Fruit fly (Drosophila melanogaster) whole organism, embryonic: ENCODE results near the gene CG31102.

ENCODE experiments used
- Abd-B ChIP-seq: fragments of 200-800 bp; sonication (Bioruptor generic); optimal IDR thresholded peaks from 2 replicates; lab custom pipeline; 2018; ENCODE audit warnings: missing biosample characterization, mild to moderate bottlenecking, missing genetic modification characterization, moderate library complexity
- CG10267 ChIP-seq: fragments of 200-800 bp; sonication (Bioruptor generic); optimal IDR thresholded peaks from 2 replicates; lab custom pipeline; 2018; ENCODE audit warnings: missing biosample characterization, mild to moderate bottlenecking, missing genetic modification characterization, moderate library complexity
- CG10321 ChIP-seq: fragments of 200-800 bp; sonication (Bioruptor generic); IDR thresholded peaks from 2 replicates; pipeline ENCODE4 v1.3.6; 2022; ENCODE audit warnings: missing biosample characterization, missing genetic modification characterization
- CG10366 ChIP-seq: fragments of 200-800 bp; sonication (Bioruptor generic); IDR thresholded peaks from 2 replicates; pipeline ENCODE4 v1.3.6; 2022; ENCODE audit warnings: missing biosample characterization, missing genetic modification characterization
- CG11085 ChIP-seq: fragments of 200-800 bp; sonication (Bioruptor generic); IDR thresholded peaks from 2 replicates; pipeline ENCODE4 v1.3.6; 2022; ENCODE audit warnings: missing biosample characterization, missing genetic modification characterization
- CG11093 ChIP-seq: fragments of 200-800 bp; sonication (Bioruptor generic); IDR thresholded peaks from 3 replicates; pipeline ENCODE4 v1.3.6; 2022; ENCODE audit warnings: missing biosample characterization, missing genetic modification characterization
- CG12219 ChIP-seq: fragments of 200-800 bp; sonication (Bioruptor generic); optimal IDR thresholded peaks from 3 replicates; lab custom pipeline; 2018; ENCODE audit warnings: missing biosample characterization, mild to moderate bottlenecking, missing genetic modification characterization
- CG13775 ChIP-seq: fragments of 200-800 bp; sonication (Bioruptor generic); optimal IDR thresholded peaks from 3 replicates; lab custom pipeline; 2017; ENCODE audit warnings: missing biosample characterization, mild to moderate bottlenecking, missing genetic modification characterization
- CG17186 ChIP-seq: fragments of 200-800 bp; sonication (Bioruptor generic); optimal IDR thresholded peaks from 3 replicates; lab custom pipeline; 2017; ENCODE audit warnings: missing biosample characterization, missing genetic modification reagents, missing genetic modification characterization
- CG17385 ChIP-seq: fragments of 200-800 bp; sonication (Bioruptor generic); optimal IDR thresholded peaks from 3 replicates; lab custom pipeline; 2018; ENCODE audit warnings: missing biosample characterization, mild to moderate bottlenecking, missing genetic modification characterization
- CG18262 ChIP-seq: fragments of 200-800 bp; optimal IDR thresholded peaks from 3 replicates; lab custom pipeline; 2019; ENCODE audit warnings: missing biosample characterization, mild to moderate bottlenecking, missing genetic modification characterization, moderate library complexity
- CG2889 ChIP-seq: fragments of 200-800 bp; sonication (Bioruptor generic); IDR thresholded peaks from 3 replicates; pipeline ENCODE4 v1.3.6; 2022; ENCODE audit warnings: missing biosample characterization, missing genetic modification characterization
- CG33213 ChIP-seq: fragments of 200-800 bp; sonication (Bioruptor generic); optimal IDR thresholded peaks from 3 replicates; lab custom pipeline; 2016; ENCODE audit warnings: missing biosample characterization, missing genetic modification characterization
- CG42726 ChIP-seq: fragments of 200-800 bp; sonication (Bioruptor generic); IDR thresholded peaks from 2 replicates; pipeline ENCODE4 v1.3.6; 2022; ENCODE audit warnings: missing biosample characterization, missing genetic modification characterization; ENCODE audit not compliant: partially characterized antibody
- CG43689 ChIP-seq: fragments of 200-800 bp; sonication (Bioruptor generic); IDR thresholded peaks from 2 replicates; pipeline ENCODE4 v1.3.6; 2022; ENCODE audit warnings: missing biosample characterization, missing genetic modification characterization
- CG4404 ChIP-seq: fragments of 200-800 bp; sonication (Bioruptor generic); IDR thresholded peaks from 2 replicates; pipeline ENCODE4 v1.3.6; 2022; ENCODE audit warnings: missing biosample characterization, missing genetic modification characterization
- CG6689 ChIP-seq: fragments of 200-800 bp; sonication (Bioruptor generic); IDR thresholded peaks from 2 replicates; pipeline ENCODE4 v1.3.6; 2022; ENCODE audit warnings: missing biosample characterization, missing genetic modification characterization
- CG8944 ChIP-seq: fragments of 200-800 bp; sonication (Bioruptor generic); optimal IDR thresholded peaks from 3 replicates; lab custom pipeline; 2016; ENCODE audit warnings: missing biosample characterization, missing genetic modification characterization
- CG9609 ChIP-seq: fragments of 200-800 bp; sonication (Bioruptor generic); optimal IDR thresholded peaks from 3 replicates; lab custom pipeline; 2016; ENCODE audit warnings: missing biosample characterization, missing genetic modification characterization
- CG9876 ChIP-seq: fragments of 200-800 bp; sonication (Bioruptor generic); optimal IDR thresholded peaks from 2 replicates; lab custom pipeline; 2016; ENCODE audit warnings: missing biosample characterization, missing genetic modification characterization
- D ChIP-seq, 2 experiments: fragments of 200-800 bp in 1 of 2; fragments of >200 bp in 1 of 2; sonication (Bioruptor generic) in 1 of 2; optimal IDR thresholded peaks; 2 replicates in 1 of 2; 3 replicates in 1 of 2; lab custom pipeline; 2017; ENCODE audit warnings: mild to moderate bottlenecking in 1 of 2, missing biosample characterization in 1 of 2, missing genetic modification characterization in 1 of 2, missing genetic modification reagents in 1 of 2
- Dbx ChIP-seq: fragments of 200-800 bp; sonication (Bioruptor generic); IDR thresholded peaks from 3 replicates; pipeline ENCODE4 v1.3.6; 2022; ENCODE audit warnings: missing biosample characterization, missing genetic modification characterization
- Ets65A ChIP-seq: fragments of 200-800 bp; sonication (Bioruptor generic); peaks from one replicate; lab custom pipeline; 2016; ENCODE audit warnings: missing biosample characterization, missing genetic modification characterization
- H15 ChIP-seq: fragments of 200-800 bp; sonication (Bioruptor generic); IDR thresholded peaks from 3 replicates; pipeline ENCODE4 v1.3.6; 2022; ENCODE audit warnings: missing biosample characterization, missing genetic modification characterization
- MBD-R2 ChIP-seq: fragments of 200-800 bp; sonication (Bioruptor generic); IDR thresholded peaks from 2 replicates; pipeline ENCODE4 v1.3.6; 2022; ENCODE audit warnings: missing biosample characterization, missing genetic modification characterization
- MESR4 ChIP-seq: fragments of 200-800 bp; sonication (Bioruptor generic); optimal IDR thresholded peaks from 2 replicates; lab custom pipeline; 2018; ENCODE audit warnings: missing biosample characterization, mild to moderate bottlenecking, missing genetic modification characterization, moderate library complexity
- NfI ChIP-seq: fragments of 200-800 bp; sonication (Bioruptor generic); optimal IDR thresholded peaks from 3 replicates; lab custom pipeline; 2018; ENCODE audit warnings: missing biosample characterization, mild to moderate bottlenecking, missing genetic modification characterization, moderate library complexity
- Oli ChIP-seq: fragments of 200-800 bp; sonication (Bioruptor generic); optimal IDR thresholded peaks from 2 replicates; lab custom pipeline; 2018; ENCODE audit warnings: missing biosample characterization, mild to moderate bottlenecking, missing genetic modification characterization, moderate library complexity
- Sin3A ChIP-seq: fragments of >200 bp; optimal IDR thresholded peaks from 2 replicates; lab custom pipeline; 2018
- Sox100B ChIP-seq: fragments of 200-800 bp; sonication (Bioruptor generic); optimal IDR thresholded peaks from 3 replicates; lab custom pipeline; 2018; ENCODE audit warnings: missing biosample characterization, mild to moderate bottlenecking, missing genetic modification characterization
- Taf1 ChIP-seq: fragments of 200-800 bp; sonication (Bioruptor generic); IDR thresholded peaks from 2 replicates; pipeline ENCODE4 v1.3.6; 2022; ENCODE audit warnings: missing biosample characterization, missing genetic modification characterization
- YL-1 ChIP-seq: fragments of 200-800 bp; sonication (Bioruptor generic); optimal IDR thresholded peaks from 3 replicates; lab custom pipeline; 2017; ENCODE audit warnings: missing biosample characterization, mild to moderate bottlenecking, missing genetic modification characterization
- bsh ChIP-seq, 2 experiments: fragments of 200-800 bp; sonication (Bioruptor generic); optimal IDR thresholded peaks; 2 replicates each; lab custom pipeline; 2017 to 2018; ENCODE audit warnings: mild to moderate bottlenecking in 2 of 2, missing biosample characterization in 2 of 2, missing genetic modification characterization in 2 of 2, moderate library complexity in 1 of 2
- cas ChIP-seq: fragments of 200-800 bp; sonication (Bioruptor generic); IDR thresholded peaks from 2 replicates; pipeline ENCODE4 v1.3.6; 2022; ENCODE audit warnings: missing biosample characterization, missing genetic modification characterization
- caup ChIP-seq: fragments of 200-800 bp; sonication (Bioruptor generic); optimal IDR thresholded peaks from 3 replicates; lab custom pipeline; 2017; ENCODE audit warnings: missing biosample characterization, mild to moderate bottlenecking, missing genetic modification characterization, moderate library complexity; ENCODE audit not compliant: severe bottlenecking
- dimm ChIP-seq: fragments of 200-800 bp; sonication (Bioruptor generic); IDR thresholded peaks from 2 replicates; pipeline ENCODE4 v1.3.6; 2022; ENCODE audit warnings: missing biosample characterization, missing genetic modification characterization
- dpn ChIP-seq, 2 experiments: fragments of 200-800 bp; sonication (Bioruptor generic); optimal IDR thresholded peaks; 3 replicates each; lab custom pipeline; 2016; ENCODE audit warnings: missing biosample characterization in 2 of 2, missing genetic modification characterization in 2 of 2
- ems ChIP-seq: fragments of 200-800 bp; sonication (Bioruptor generic); optimal IDR thresholded peaks from 3 replicates; lab custom pipeline; 2016; ENCODE audit warnings: missing biosample characterization, missing genetic modification characterization
- eyg ChIP-seq: fragments of 200-800 bp; sonication (Bioruptor generic); optimal IDR thresholded peaks from 3 replicates; lab custom pipeline; 2016; ENCODE audit warnings: missing biosample characterization, missing genetic modification characterization
- gce ChIP-seq: fragments of 200-800 bp; sonication (Bioruptor generic); IDR thresholded peaks from 3 replicates; pipeline ENCODE4 v1.3.6; 2022; ENCODE audit warnings: missing biosample characterization, missing genetic modification characterization
- gcm ChIP-seq: fragments of 200-800 bp; sonication (Bioruptor generic); optimal IDR thresholded peaks from 2 replicates; lab custom pipeline; 2019; ENCODE audit warnings: missing biosample characterization, mild to moderate bottlenecking, missing genetic modification characterization, moderate library complexity
- gcm2 ChIP-seq: fragments of 200-800 bp; sonication (Bioruptor generic); optimal IDR thresholded peaks from 2 replicates; lab custom pipeline; 2016; ENCODE audit warnings: missing biosample characterization, missing genetic modification characterization
- grau ChIP-seq: fragments of 200-800 bp; optimal IDR thresholded peaks from 3 replicates; lab custom pipeline; 2019; ENCODE audit warnings: missing biosample characterization, mild to moderate bottlenecking, missing genetic modification characterization, moderate library complexity
- nom ChIP-seq: fragments of 200-800 bp; sonication (Bioruptor generic); optimal IDR thresholded peaks from 2 replicates; lab custom pipeline; 2017; ENCODE audit warnings: missing biosample characterization, missing genetic modification characterization, mild to moderate bottlenecking, moderate library complexity, missing genetic modification reagents
- peb ChIP-seq: fragments of 200-800 bp; sonication (Bioruptor generic); IDR thresholded peaks from 2 replicates; pipeline ENCODE4 v1.3.6; 2022; ENCODE audit warnings: missing biosample characterization, missing genetic modification characterization
- row ChIP-seq: fragments of 200-800 bp; sonication (Bioruptor generic); IDR thresholded peaks from 3 replicates; pipeline ENCODE4 v1.3.6; 2022; ENCODE audit warnings: missing biosample characterization, missing genetic modification characterization
- run ChIP-seq: fragments of 200-800 bp; sonication (Bioruptor generic); optimal IDR thresholded peaks from 3 replicates; lab custom pipeline; 2018; ENCODE audit warnings: missing biosample characterization, mild to moderate bottlenecking, missing genetic modification characterization
- shn ChIP-seq: fragments of 200-800 bp; sonication (Bioruptor generic); optimal IDR thresholded peaks from 3 replicates; lab custom pipeline; 2016; ENCODE audit warnings: missing biosample characterization, missing genetic modification characterization
- sisA ChIP-seq: fragments of 200-800 bp; sonication (Bioruptor generic); IDR thresholded peaks from 2 replicates; pipeline ENCODE4 v1.3.6; 2022; ENCODE audit warnings: missing biosample characterization, missing genetic modification characterization
- slbo ChIP-seq: fragments of 200-800 bp; sonication (Bioruptor generic); IDR thresholded peaks from 2 replicates; pipeline ENCODE4 v1.3.6; 2022; ENCODE audit warnings: missing biosample characterization, missing genetic modification characterization
- ssp ChIP-seq: fragments of 200-800 bp; sonication (Bioruptor generic); IDR thresholded peaks from 2 replicates; pipeline ENCODE4 v1.3.6; 2022; ENCODE audit warnings: missing biosample characterization, missing genetic modification characterization

Gene CG31102

DNA sequence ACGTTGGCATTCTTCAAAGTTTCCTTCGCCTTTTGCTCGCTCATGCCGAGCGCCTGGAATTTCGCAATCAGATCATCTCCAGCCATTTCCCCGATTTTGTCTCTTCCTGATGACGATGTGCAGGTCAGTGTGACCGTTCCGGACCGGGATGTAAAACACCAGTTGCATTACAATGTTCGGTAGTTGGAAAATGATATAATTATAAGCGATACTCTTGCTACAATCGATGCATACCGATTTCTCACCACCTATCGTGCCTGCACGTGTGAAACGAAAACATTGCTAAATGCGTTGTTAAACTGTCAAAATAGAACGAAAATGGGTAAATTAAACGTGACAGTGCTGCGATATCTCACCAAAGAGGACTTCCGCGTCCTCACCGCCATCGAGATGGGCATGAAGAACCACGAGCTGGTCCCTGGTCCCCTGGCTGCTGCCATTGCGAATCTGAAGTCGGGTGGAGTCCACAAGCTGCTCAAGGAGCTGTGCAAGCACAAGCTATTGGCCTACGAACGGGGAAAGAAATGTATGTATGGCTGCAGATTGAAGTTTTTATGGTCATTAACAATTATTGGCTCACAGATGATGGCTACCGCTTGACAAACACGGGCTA is 29.7 kb downstream of the CG31102 start, which contains the start of the genes GlnRS and RIOK2 (continued):
- TF ChIP-seq CG6689 (GFP tag; lab: Robert Waterston, UW) = no peak
- no peak for TF ChIP-seq sisA (GFP tag; lab: Robert Waterston, UW)
- no peak for TF ChIP-seq gce (GFP tag; lab: Robert Waterston, UW)
- peak; percentile 24 for TF ChIP-seq D (optimal IDR thresholded peaks at IDR 0.05; lab: Kevin White, UChicago)
- no peak for TF ChIP-seq D (GFP tag; optimal IDR thresholded peaks at IDR 0.05; lab: Kevin White, UChicago)
- TF ChIP-seq CG10267 (tag; lab: Kevin White, UChicago) = peak; percentile 62
- no peak for TF ChIP-seq gcm (GFP tag; lab: Kevin White, UChicago)
- TF ChIP-seq NfI (GFP tag; lab: Kevin White, UChicago) = no peak
- no peak for TF ChIP-seq Taf1 (GFP tag; lab: Robert Waterston, UW)
- TF ChIP-seq CG12219 (GFP tag; lab: Kevin White, UChicago) = no peak
- no peak for TF ChIP-seq Ets65A (GFP tag; lab: Kevin White, UChicago)
- no peak for TF ChIP-seq dimm (GFP tag; lab: Robert Waterston, UW)
- no peak for TF ChIP-seq eyg (GFP tag; lab: Kevin White, UChicago)
- TF ChIP-seq row (GFP tag; lab: Robert Waterston, UW) = peak; percentile 74
- TF ChIP-seq CG4404 (GFP tag; lab: Robert Waterston, UW) = no peak
- TF ChIP-seq CG11085 (GFP tag; lab: Robert Waterston, UW) = no peak
- no peak for TF ChIP-seq H15 (GFP tag; lab: Robert Waterston, UW)
- peak; percentile 78 for TF ChIP-seq Sin3A
- peak; percentile 91 for TF ChIP-seq CG42726 (GFP tag; lab: Robert Waterston, UW)
- peak; percentile 43; the same call in 1 of the 2 replicates for TF ChIP-seq slbo (GFP tag; lab: Robert Waterston, UW)
- TF ChIP-seq CG33213 (GFP tag; lab: Kevin White, UChicago) = peak; percentile 54
- TF ChIP-seq CG8944 = no peak
- peak in 1 of 2 experiments; percentile 18 for TF ChIP-seq dpn (GFP tag; optimal IDR thresholded peaks at IDR 0.05; lab: Kevin White, UChicago)
- TF ChIP-seq CG18262 = no peak
- no peak for TF ChIP-seq shn (GFP tag; lab: Kevin White, UChicago)
- TF ChIP-seq Oli (tag; lab: Kevin White, UChicago) = no peak
- TF ChIP-seq CG9876 (GFP tag; lab: Kevin White, UChicago) = no peak
- TF ChIP-seq CG10321 (GFP tag; lab: Robert Waterston, UW) = no peak
- no peak for TF ChIP-seq bsh (GFP tag; optimal IDR thresholded peaks at IDR 0.05; lab: Kevin White, UChicago)
- TF ChIP-seq peb = no peak
- TF ChIP-seq caup = no peak
- TF ChIP-seq CG9609 (GFP tag; lab: Kevin White, UChicago) = peak; percentile 16
- no peak for TF ChIP-seq CG11093
- peak; percentile 98 for TF ChIP-seq YL-1 (GFP tag; lab: Kevin White, UChicago)
- TF ChIP-seq CG17385 = no peak
- peak; percentile 95 for TF ChIP-seq MESR4
- 0 out of 2 replicates have a peak, but pooled peaks have one; percentile 13 for TF ChIP-seq cas
- TF ChIP-seq CG17186 (GFP tag; lab: Kevin White, UChicago) = peak; percentile 77
- no peak for TF ChIP-seq Abd-B (GFP tag; lab: Kevin White, UChicago)
- TF ChIP-seq MBD-R2 = peak; percentile 98
- no peak for TF ChIP-seq nom (GFP tag; lab: Kevin White, UChicago)
- no peak for TF ChIP-seq Sox100B (GFP tag; lab: Kevin White, UChicago)
- TF ChIP-seq gcm2 = no peak
- TF ChIP-seq CG10366 (GFP tag; lab: Robert Waterston, UW) = no peak
- TF ChIP-seq CG2889 (GFP tag; lab: Robert Waterston, UW) = no peak
- no peak for TF ChIP-seq run (tag; lab: Kevin White, UChicago)
- TF ChIP-seq CG13775 (GFP tag; lab: Kevin White, UChicago) = no peak
- TF ChIP-seq ems (GFP tag; lab: Kevin White, UChicago) = no peak
- TF ChIP-seq CG43689 (GFP tag; lab: Robert Waterston, UW) = no peak
- no peak for TF ChIP-seq grau (tag; lab: Kevin White, UChicago)
- peak; percentile 100 for TF ChIP-seq ssp (GFP tag; lab: Robert Waterston, UW)
- peak; percentile 60; the same call in 2 of the 3 replicates for TF ChIP-seq Dbx (GFP tag; lab: Robert Waterston, UW)
